Fruit fly (Drosophila melanogaster) whole organism: ENCODE results near the gene Faa.

Source experiments
- CG8478 ChIP-seq: fragments of >200 bp; optimal IDR thresholded peaks from 2 replicates; lab custom pipeline; 2018; ENCODE audit warnings: inconsistent platforms
- Dll ChIP-seq: fragments of >200 bp; optimal IDR thresholded peaks from 2 replicates; lab custom pipeline; 2017
- EcR ChIP-seq, 2 experiments: fragments of >200 bp; optimal IDR thresholded peaks; 2 replicates each; lab custom pipeline; 2017; ENCODE audit warnings: missing biosample characterization in 2 of 2, missing genetic modification characterization in 2 of 2, missing genetic modification reagents in 2 of 2
- pan ChIP-seq: fragments of >200 bp; optimal IDR thresholded peaks from 2 replicates; lab custom pipeline; 2017
- psq ChIP-seq: fragments of >200 bp; optimal IDR thresholded peaks from 2 replicates; lab custom pipeline; 2017
- usp ChIP-seq: fragments of >200 bp; optimal IDR thresholded peaks from 2 replicates; lab custom pipeline; 2017; ENCODE audit warnings: missing biosample characterization, missing genetic modification characterization, mixed read lengths

The Faa gene

dm6 chr3L:4073755-4074154, at the start of gene Faa:
Gene Faa (minus strand): TSS chr3L:4073954.
- TF ChIP-seq CG8478, result no peak
- TF ChIP-seq pan (lab: Kevin White, UChicago), result no peak
- TF ChIP-seq psq, result no peak
- TF ChIP-seq EcR (GFP tag; optimal IDR thresholded peaks at IDR 0.05; lab: Kevin White, UChicago), result no peak
- no peak for TF ChIP-seq usp (GFP tag; lab: Kevin White, UChicago)
- TF ChIP-seq Dll, result no peak

dm6 chr3L:4122185-4122767, 48.5 kb upstream of the Faa start, which contains the start of gene Chd64:
Gene Chd64 (minus strand): TSS chr3L:4122388.
- TF ChIP-seq Dll (no peak), pan (lab: Kevin White, UChicago) (no peak), psq (no peak), EcR (GFP tag; optimal IDR thresholded peaks at IDR 0.05; lab: Kevin White, UChicago) (no peak), usp (GFP tag; lab: Kevin White, UChicago) (no peak), CG8478 (no peak)

- TF ChIP-seq pan (lab: Kevin White, UChicago), result no peak
Observed at dm6 chr3L:4121589-4121988, 47.8 kb upstream of the Faa start.

- TF ChIP-seq EcR (GFP tag; optimal IDR thresholded peaks at IDR 0.05; lab: Kevin White, UChicago) (no peak), usp (GFP tag; lab: Kevin White, UChicago) (no peak), psq (no peak), pan (lab: Kevin White, UChicago) (no peak)
Observed at dm6 chr3L:4120358-4121349, 46.9 kb upstream of the Faa start.

DNA sequence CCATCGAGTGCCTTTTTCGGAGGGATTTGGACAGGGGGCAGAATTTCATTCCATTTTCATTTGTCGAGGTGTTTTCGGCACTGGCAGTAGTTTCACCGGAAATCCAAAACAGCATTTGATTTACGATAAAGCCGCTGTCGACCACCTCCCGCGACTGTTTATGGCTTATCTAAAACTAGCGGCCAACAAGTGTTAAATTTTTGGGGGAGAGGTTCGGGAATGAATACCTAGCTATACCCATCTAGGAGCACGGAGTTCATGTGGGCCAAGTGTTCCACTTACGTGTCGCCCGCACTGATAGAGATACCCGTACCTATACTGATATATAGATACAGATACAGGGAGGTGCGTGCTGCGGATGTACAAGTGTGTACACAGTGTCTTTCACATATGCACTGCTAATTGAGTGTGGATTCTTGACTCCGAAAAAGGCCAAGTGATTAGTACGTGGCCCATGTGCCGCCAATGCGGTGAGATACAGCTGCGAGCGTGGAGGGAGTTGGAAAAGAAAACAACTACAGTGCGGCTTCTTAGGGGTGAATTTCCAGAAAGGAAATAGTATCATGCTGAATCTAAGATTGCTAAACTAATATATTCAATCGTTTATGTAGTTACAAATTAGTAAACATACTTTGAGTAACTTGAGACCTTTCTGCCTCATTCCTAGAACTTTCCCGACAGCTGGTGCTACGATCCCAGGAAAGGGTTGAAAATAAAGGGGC, 46.0 kb upstream of the Faa start:
- TF ChIP-seq CG8478, result no peak
- TF ChIP-seq EcR (GFP tag; optimal IDR thresholded peaks at IDR 0.05; lab: Kevin White, UChicago), result no peak
- TF ChIP-seq usp (GFP tag; lab: Kevin White, UChicago), result no peak
- no peak for TF ChIP-seq pan (lab: Kevin White, UChicago)
- no peak for TF ChIP-seq psq
- no peak for TF ChIP-seq Dll

dm6 chr3L:4118339-4118738, 44.6 kb upstream of the Faa start:
- TF ChIP-seq CG8478 (no peak), pan (lab: Kevin White, UChicago) (no peak)

dm6 chr3L:4117493-4117892, 43.7 kb upstream of the Faa start:
- TF ChIP-seq usp (GFP tag; lab: Kevin White, UChicago), result no peak
- no peak for TF ChIP-seq Dll
- TF ChIP-seq psq, result no peak
- no peak for TF ChIP-seq CG8478
- TF ChIP-seq EcR (GFP tag; optimal IDR thresholded peaks at IDR 0.05; lab: Kevin White, UChicago), result no peak
- TF ChIP-seq pan (lab: Kevin White, UChicago), result no peak

DNA sequence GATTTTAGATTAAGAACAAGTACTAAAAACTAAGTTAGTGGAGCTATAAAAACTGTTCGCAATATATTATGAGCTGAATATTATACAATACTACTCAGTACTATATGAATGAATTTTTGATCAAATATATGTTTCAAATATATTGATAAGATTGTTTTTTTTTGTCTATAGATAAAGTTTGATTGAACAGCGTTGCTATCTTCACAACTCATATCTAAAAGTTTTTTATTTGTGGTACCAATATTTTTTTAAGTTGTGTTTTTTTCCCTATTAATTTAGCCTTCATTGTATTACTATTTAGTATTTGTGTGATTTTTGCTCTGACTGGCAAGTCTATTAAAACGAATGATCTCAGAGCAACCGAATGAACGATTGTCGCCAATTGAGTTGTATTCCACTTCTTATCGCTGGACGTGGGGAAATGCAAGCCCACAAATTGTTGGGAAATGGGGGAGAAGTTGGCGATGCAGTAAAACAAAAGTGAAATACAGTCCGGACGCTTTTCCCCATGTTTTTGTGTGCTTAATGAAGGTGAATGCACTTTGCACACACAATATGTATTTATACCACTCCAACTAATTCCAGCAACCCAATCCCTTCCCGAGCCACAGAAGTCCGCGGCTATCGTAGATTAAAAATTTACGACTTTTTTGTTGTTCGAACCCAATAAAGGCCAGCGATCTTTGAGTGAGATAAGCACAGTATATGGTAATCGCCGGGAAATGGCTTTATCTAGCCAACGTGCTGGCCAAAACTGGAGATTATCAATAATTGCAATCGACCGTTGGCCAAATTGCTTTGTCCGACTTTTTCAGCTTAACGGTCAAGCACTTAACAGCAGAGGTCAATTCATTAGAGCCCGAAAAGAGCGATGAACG, 43.0 kb upstream of the Faa start:
- no peak for TF ChIP-seq pan (lab: Kevin White, UChicago)
- TF ChIP-seq usp (GFP tag; lab: Kevin White, UChicago), result no peak
- TF ChIP-seq CG8478, result no peak
- no peak for TF ChIP-seq EcR (GFP tag; optimal IDR thresholded peaks at IDR 0.05; lab: Kevin White, UChicago)
- no peak for TF ChIP-seq psq
- no peak for TF ChIP-seq Dll

DNA sequence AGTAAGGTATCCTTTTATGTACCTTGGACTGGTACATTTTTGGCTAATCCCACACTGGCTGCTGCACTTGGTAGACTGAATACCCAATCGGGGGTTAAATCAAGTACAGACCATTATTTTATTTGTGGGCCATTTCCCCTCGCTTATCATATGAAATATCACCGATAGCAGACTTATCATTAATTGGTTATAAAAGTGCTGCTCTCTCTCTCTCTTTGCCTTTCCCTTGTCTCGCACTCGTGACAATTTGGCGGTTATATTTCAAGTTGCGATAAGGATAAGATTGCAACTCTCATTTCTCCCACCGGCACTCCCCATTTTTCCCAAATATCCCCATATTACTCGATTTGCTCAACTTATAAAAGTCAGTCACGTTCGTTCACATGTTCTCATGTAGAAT, 41.9 kb upstream of the Faa start:
- no peak for TF ChIP-seq usp (GFP tag; lab: Kevin White, UChicago)
- TF ChIP-seq CG8478, result no peak
- no peak for TF ChIP-seq psq
- no peak for TF ChIP-seq EcR (GFP tag; optimal IDR thresholded peaks at IDR 0.05; lab: Kevin White, UChicago)
- no peak for TF ChIP-seq Dll
- TF ChIP-seq pan (lab: Kevin White, UChicago), result no peak

dm6 chr3L:4115107-4115506, 41.4 kb upstream of the Faa start:
- no peak for TF ChIP-seq Dll
- no peak for TF ChIP-seq usp (GFP tag; lab: Kevin White, UChicago)
- TF ChIP-seq pan (lab: Kevin White, UChicago), result no peak
- TF ChIP-seq EcR (GFP tag; optimal IDR thresholded peaks at IDR 0.05; lab: Kevin White, UChicago), result no peak
- no peak for TF ChIP-seq CG8478
- no peak for TF ChIP-seq psq

- TF ChIP-seq EcR (GFP tag; optimal IDR thresholded peaks at IDR 0.05; lab: Kevin White, UChicago) (no peak), usp (GFP tag; lab: Kevin White, UChicago) (no peak), Dll (no peak), CG8478 (no peak), pan (lab: Kevin White, UChicago) (no peak), psq (no peak)
Observed at dm6 chr3L:4113998-4114397, 40.2 kb upstream of the Faa start.
